Fruit fly (Drosophila melanogaster) whole organism, embryonic: ENCODE measurements around the gene SdicC.
A peak's percentile ranks its signal among the peaks of the same experiment; 100 is the strongest.

ENCODE experiments used
- Bdp1 ChIP-seq: fragments of 200-800 bp; sonication (Bioruptor generic); optimal IDR thresholded peaks from 3 replicates; lab custom pipeline; 2016; ENCODE audit warnings: missing biosample characterization, missing genetic modification characterization
- CG10209 ChIP-seq: fragments of 200-800 bp; sonication (Bioruptor generic); optimal IDR thresholded peaks from 3 replicates; lab custom pipeline; 2017; ENCODE audit warnings: missing biosample characterization, mild to moderate bottlenecking, missing genetic modification characterization, missing genetic modification reagents
- CG10462 ChIP-seq: fragments of 200-800 bp; sonication (Bioruptor generic); optimal IDR thresholded peaks from 2 replicates; lab custom pipeline; 2016; ENCODE audit warnings: missing biosample characterization, missing genetic modification characterization
- CG11723 ChIP-seq: fragments of 200-800 bp; sonication (Bioruptor generic); optimal IDR thresholded peaks from 2 replicates; lab custom pipeline; 2017; ENCODE audit warnings: missing biosample characterization, mild to moderate bottlenecking, missing genetic modification characterization
- CG12104 ChIP-seq: fragments of 200-800 bp; sonication (Bioruptor generic); optimal IDR thresholded peaks from 3 replicates; lab custom pipeline; 2016; ENCODE audit warnings: missing biosample characterization, missing genetic modification characterization
- CG12744 ChIP-seq: fragments of 200-800 bp; sonication (Bioruptor generic); optimal IDR thresholded peaks from 2 replicates; lab custom pipeline; 2016; ENCODE audit warnings: missing biosample characterization, missing genetic modification characterization
- CG13123 ChIP-seq: fragments of 200-800 bp; sonication (Bioruptor generic); optimal IDR thresholded peaks from 2 replicates; lab custom pipeline; 2016; ENCODE audit warnings: missing biosample characterization, missing genetic modification characterization
- CG13287 ChIP-seq: fragments of 200-800 bp; sonication (Bioruptor generic); IDR thresholded peaks from 2 replicates; pipeline ENCODE4 v1.3.6; 2022; ENCODE audit warnings: missing biosample characterization, missing genetic modification characterization; ENCODE audit not compliant: partially characterized antibody
- CG16815 ChIP-seq: fragments of 200-800 bp; sonication (Bioruptor generic); optimal IDR thresholded peaks from 3 replicates; lab custom pipeline; 2017; ENCODE audit warnings: missing biosample characterization, mild to moderate bottlenecking, missing genetic modification characterization
- CG16863 ChIP-seq: fragments of 200-800 bp; sonication (Bioruptor generic); optimal IDR thresholded peaks from 3 replicates; lab custom pipeline; 2016; ENCODE audit warnings: missing biosample characterization, missing genetic modification characterization
- CG17359 ChIP-seq: fragments of 200-800 bp; sonication (Bioruptor generic); optimal IDR thresholded peaks from 3 replicates; lab custom pipeline; 2018; ENCODE audit warnings: missing biosample characterization, mild to moderate bottlenecking, missing genetic modification characterization, moderate library complexity
- CG2199 ChIP-seq: fragments of 200-800 bp; sonication (Bioruptor generic); IDR thresholded peaks from 3 replicates; pipeline ENCODE4 v1.3.6; 2022; ENCODE audit warnings: missing biosample characterization, missing genetic modification characterization
- CG2712 ChIP-seq: fragments of 200-800 bp; optimal IDR thresholded peaks from 3 replicates; lab custom pipeline; 2019; ENCODE audit warnings: missing biosample characterization, mild to moderate bottlenecking, missing genetic modification characterization, moderate library complexity
- CG33213 ChIP-seq: fragments of 200-800 bp; sonication (Bioruptor generic); optimal IDR thresholded peaks from 3 replicates; lab custom pipeline; 2016; ENCODE audit warnings: missing biosample characterization, missing genetic modification characterization
- CG3995 ChIP-seq: fragments of 200-800 bp; sonication (Bioruptor generic); optimal IDR thresholded peaks from 3 replicates; lab custom pipeline; 2016; ENCODE audit warnings: missing biosample characterization, missing genetic modification characterization
- CG42726 ChIP-seq: fragments of 200-800 bp; sonication (Bioruptor generic); IDR thresholded peaks from 2 replicates; pipeline ENCODE4 v1.3.6; 2022; ENCODE audit warnings: missing biosample characterization, missing genetic modification characterization; ENCODE audit not compliant: partially characterized antibody
- CG6689 ChIP-seq: fragments of 200-800 bp; sonication (Bioruptor generic); IDR thresholded peaks from 2 replicates; pipeline ENCODE4 v1.3.6; 2022; ENCODE audit warnings: missing biosample characterization, missing genetic modification characterization
- CG8765 ChIP-seq: fragments of 200-800 bp; sonication (Bioruptor generic); IDR thresholded peaks from 2 replicates; pipeline ENCODE4 v1.3.6; 2022; ENCODE audit warnings: missing biosample characterization, missing genetic modification characterization
- CG8924 ChIP-seq: fragments of 200-800 bp; optimal IDR thresholded peaks from 3 replicates; lab custom pipeline; 2019; ENCODE audit warnings: missing biosample characterization, mild to moderate bottlenecking, missing genetic modification characterization, moderate library complexity
- CG9797 ChIP-seq: fragments of 200-800 bp; sonication (Bioruptor generic); optimal IDR thresholded peaks from 3 replicates; lab custom pipeline; 2018; ENCODE audit warnings: missing biosample characterization, mild to moderate bottlenecking, missing genetic modification characterization
- D ChIP-seq, 2 experiments: fragments of 200-800 bp in 1 of 2; fragments of >200 bp in 1 of 2; sonication (Bioruptor generic) in 1 of 2; optimal IDR thresholded peaks; 2 replicates in 1 of 2; 3 replicates in 1 of 2; lab custom pipeline; 2017; ENCODE audit warnings: mild to moderate bottlenecking in 1 of 2, missing biosample characterization in 1 of 2, missing genetic modification characterization in 1 of 2, missing genetic modification reagents in 1 of 2
- Ets65A ChIP-seq: fragments of 200-800 bp; sonication (Bioruptor generic); peaks from one replicate; lab custom pipeline; 2016; ENCODE audit warnings: missing biosample characterization, missing genetic modification characterization
- Hmx ChIP-seq: fragments of 200-800 bp; sonication (Bioruptor generic); optimal IDR thresholded peaks from 2 replicates; lab custom pipeline; 2016; ENCODE audit warnings: missing biosample characterization, missing genetic modification characterization
- MTF-1 ChIP-seq: fragments of 200-800 bp; sonication (Bioruptor generic); optimal IDR thresholded peaks from 2 replicates; lab custom pipeline; 2018; ENCODE audit warnings: missing biosample characterization, mild to moderate bottlenecking, missing genetic modification characterization, borderline replicate concordance
- Nf-YC ChIP-seq: fragments of 200-800 bp; optimal IDR thresholded peaks from 3 replicates; lab custom pipeline; 2019; ENCODE audit warnings: missing biosample characterization, mild to moderate bottlenecking, missing genetic modification characterization, moderate library complexity
- Oli ChIP-seq: fragments of 200-800 bp; sonication (Bioruptor generic); optimal IDR thresholded peaks from 2 replicates; lab custom pipeline; 2018; ENCODE audit warnings: missing biosample characterization, mild to moderate bottlenecking, missing genetic modification characterization, moderate library complexity
- Opbp ChIP-seq: fragments of 200-800 bp; sonication (Bioruptor generic); IDR thresholded peaks from 3 replicates; pipeline ENCODE4 v1.3.6; 2022; ENCODE audit warnings: missing biosample characterization, missing genetic modification characterization; ENCODE audit not compliant: partially characterized antibody
- Six4 ChIP-seq: fragments of 200-800 bp; sonication (Bioruptor generic); optimal IDR thresholded peaks from 2 replicates; lab custom pipeline; 2016; ENCODE audit warnings: missing biosample characterization, missing genetic modification characterization
- Xrp1 ChIP-seq: fragments of 200-800 bp; sonication (Bioruptor generic); IDR thresholded peaks from 2 replicates; pipeline ENCODE4 v1.3.6; 2022; ENCODE audit warnings: missing biosample characterization, missing genetic modification characterization
- bab2 ChIP-seq: fragments of 200-800 bp; sonication (Bioruptor generic); optimal IDR thresholded peaks from 2 replicates; lab custom pipeline; 2016; ENCODE audit warnings: missing biosample characterization, missing genetic modification characterization
- bigmax ChIP-seq: fragments of 200-800 bp; sonication (Bioruptor generic); optimal IDR thresholded peaks from 2 replicates; lab custom pipeline; 2018; ENCODE audit warnings: missing biosample characterization, mild to moderate bottlenecking, missing genetic modification characterization
- croc ChIP-seq: fragments of 200-800 bp; sonication (Bioruptor generic); conservative IDR thresholded peaks from 3 replicates; pipeline ENCODE4 v1.3.6; 2022; ENCODE audit warnings: missing biosample characterization, missing genetic modification characterization
- dimm ChIP-seq: fragments of 200-800 bp; sonication (Bioruptor generic); IDR thresholded peaks from 2 replicates; pipeline ENCODE4 v1.3.6; 2022; ENCODE audit warnings: missing biosample characterization, missing genetic modification characterization
- disco-r ChIP-seq: fragments of 200-800 bp; sonication (Bioruptor generic); optimal IDR thresholded peaks from 2 replicates; lab custom pipeline; 2016; ENCODE audit warnings: missing biosample characterization, missing genetic modification characterization
- ems ChIP-seq: fragments of 200-800 bp; sonication (Bioruptor generic); optimal IDR thresholded peaks from 3 replicates; lab custom pipeline; 2016; ENCODE audit warnings: missing biosample characterization, missing genetic modification characterization
- fd64A ChIP-seq: fragments of 200-800 bp; sonication (Bioruptor generic); optimal IDR thresholded peaks from 3 replicates; lab custom pipeline; 2018; ENCODE audit warnings: missing biosample characterization, mild to moderate bottlenecking, missing genetic modification characterization
- fu2 ChIP-seq: fragments of 200-800 bp; sonication (Bioruptor generic); optimal IDR thresholded peaks from 2 replicates; lab custom pipeline; 2016; ENCODE audit warnings: missing biosample characterization, missing genetic modification characterization
- gfzf ChIP-seq: fragments of 200-800 bp; sonication (Bioruptor generic); optimal IDR thresholded peaks from 2 replicates; lab custom pipeline; 2016; ENCODE audit warnings: missing biosample characterization, mild to moderate bottlenecking, missing genetic modification characterization, moderate library complexity
- grn ChIP-seq: fragments of 200-800 bp; sonication (Bioruptor generic); optimal IDR thresholded peaks from 3 replicates; lab custom pipeline; 2017; ENCODE audit warnings: missing biosample characterization, missing genetic modification characterization
- hbn ChIP-seq: fragments of 200-800 bp; sonication (Bioruptor generic); IDR thresholded peaks from 2 replicates; pipeline ENCODE4 v1.3.6; 2022; ENCODE audit warnings: missing biosample characterization, missing genetic modification characterization; ENCODE audit not compliant: partially characterized antibody
- klu ChIP-seq: fragments of 200-800 bp; sonication (Bioruptor generic); IDR thresholded peaks from 2 replicates; pipeline ENCODE4 v1.3.6; 2022; ENCODE audit warnings: missing biosample characterization, missing genetic modification characterization
- org-1 ChIP-seq: fragments of 200-800 bp; sonication (Bioruptor generic); optimal IDR thresholded peaks from 2 replicates; lab custom pipeline; 2017; ENCODE audit warnings: missing biosample characterization, missing genetic modification characterization
- otp ChIP-seq: fragments of 200-800 bp; sonication (Bioruptor generic); IDR thresholded peaks from 3 replicates; pipeline ENCODE4, ENCODE4 v1.3.6; 2022; ENCODE audit warnings: missing biosample characterization, missing genetic modification characterization
- pb ChIP-seq: fragments of 200-800 bp; sonication (Bioruptor generic); optimal IDR thresholded peaks from 3 replicates; lab custom pipeline; 2016; ENCODE audit warnings: missing biosample characterization, missing genetic modification characterization
- pfk ChIP-seq: fragments of 200-800 bp; sonication (Bioruptor generic); optimal IDR thresholded peaks from 2 replicates; lab custom pipeline; 2018; ENCODE audit warnings: missing biosample characterization, mild to moderate bottlenecking, missing genetic modification characterization, moderate library complexity
- pho ChIP-seq: fragments of 200-800 bp; sonication (Bioruptor generic); optimal IDR thresholded peaks from 2 replicates; lab custom pipeline; 2016; ENCODE audit warnings: missing biosample characterization, missing genetic modification characterization
- seq ChIP-seq: fragments of 200-800 bp; sonication (Bioruptor generic); IDR thresholded peaks from 2 replicates; pipeline ENCODE4 v1.3.6; 2022; ENCODE audit warnings: missing biosample characterization, missing genetic modification characterization
- slp2 ChIP-seq: fragments of 200-800 bp; sonication (Bioruptor generic); optimal IDR thresholded peaks from 2 replicates; lab custom pipeline; 2016; ENCODE audit warnings: missing biosample characterization, missing genetic modification characterization
- ssp ChIP-seq: fragments of 200-800 bp; sonication (Bioruptor generic); IDR thresholded peaks from 2 replicates; pipeline ENCODE4 v1.3.6; 2022; ENCODE audit warnings: missing biosample characterization, missing genetic modification characterization
- stwl ChIP-seq: fragments of 200-800 bp; sonication (Bioruptor generic); optimal IDR thresholded peaks from 3 replicates; lab custom pipeline; 2018; ENCODE audit warnings: missing biosample characterization, mild to moderate bottlenecking, missing genetic modification characterization, moderate library complexity
- tx ChIP-seq: fragments of 200-800 bp; sonication (Bioruptor generic); optimal IDR thresholded peaks from 2 replicates; lab custom pipeline; 2016; ENCODE audit warnings: missing biosample characterization, missing genetic modification characterization

Gene SdicC

DNA sequence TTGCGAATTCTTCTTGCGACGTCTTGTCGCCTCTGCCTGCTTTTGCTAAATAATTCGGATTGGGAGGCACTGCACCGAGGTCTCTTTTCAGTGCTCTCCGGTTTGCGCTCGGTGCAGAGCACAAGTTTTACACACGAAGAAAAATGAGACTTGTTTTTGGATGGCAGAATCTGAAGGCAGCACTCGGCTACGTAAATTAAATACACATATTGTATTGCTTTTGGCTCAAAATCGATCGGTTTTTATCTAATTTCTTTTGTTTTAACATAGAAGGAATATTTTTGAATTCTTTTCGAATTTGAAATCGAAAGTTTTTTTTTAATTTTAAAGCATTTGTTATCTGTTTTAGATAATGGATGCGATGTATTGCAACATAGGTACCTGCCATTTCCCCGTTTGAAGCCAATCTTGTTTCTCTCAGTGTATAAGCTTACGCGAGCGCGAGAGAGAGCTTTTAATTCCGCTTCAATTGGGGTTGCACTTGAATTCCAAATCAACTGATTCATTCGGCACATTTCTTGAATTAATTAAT is 43.5 kb downstream of the SdicC start, which contains the start of gene AnxB10 (continued):
- TF ChIP-seq bab2 (GFP tag; lab: Kevin White, UChicago) (peak; percentile 31), tx (GFP tag; lab: Kevin White, UChicago) (no peak), CG8924 (tag; lab: Kevin White, UChicago) (peak; percentile 49), Bdp1 (GFP tag; lab: Kevin White, UChicago) (peak; percentile 1), fd64A (GFP tag; lab: Kevin White, UChicago) (no peak), CG42726 (GFP tag; lab: Robert Waterston, UW) (no peak), CG2199 (GFP tag; lab: Robert Waterston, UW) (no peak), CG16815 (GFP tag; lab: Kevin White, UChicago) (no peak), klu (GFP tag; lab: Robert Waterston, UW) (no peak), CG11723 (peak; percentile 26), dimm (GFP tag; lab: Robert Waterston, UW) (no peak), grn (GFP tag; lab: Kevin White, UChicago) (no peak), seq (GFP tag; lab: Robert Waterston, UW) (0 out of 2 replicates have a peak, but pooled peaks have one; percentile 48), Opbp (GFP tag; lab: Robert Waterston, UW) (no peak), hbn (GFP tag; lab: Robert Waterston, UW) (no peak), CG8765 (no peak), stwl (tag; lab: Kevin White, UChicago) (no peak), CG6689 (GFP tag; lab: Robert Waterston, UW) (peak; percentile 75), CG12744 (no peak), CG10462 (no peak), CG9797 (GFP tag; lab: Kevin White, UChicago) (no peak), ems (peak; percentile 47), croc (peak; percentile 26; the same call in 1 of the 3 replicates), MTF-1 (GFP tag; lab: Kevin White, UChicago) (no peak), otp (GFP tag; lab: Robert Waterston, UW) (no peak), D (optimal IDR thresholded peaks at IDR 0.05; lab: Kevin White, UChicago) (no peak), D (GFP tag; optimal IDR thresholded peaks at IDR 0.05; lab: Kevin White, UChicago) (peak; percentile 49), Nf-YC (tag; lab: Kevin White, UChicago) (peak; percentile 39), CG12104 (GFP tag; lab: Kevin White, UChicago) (peak; percentile 42), ssp (GFP tag; lab: Robert Waterston, UW) (peak; percentile 53), fu2 (no peak), Six4 (GFP tag; lab: Kevin White, UChicago) (peak; percentile 61), pfk (GFP tag; lab: Kevin White, UChicago) (no peak), Ets65A (GFP tag; lab: Kevin White, UChicago) (peak; percentile 90), CG13287 (GFP tag; lab: Robert Waterston, UW) (no peak), CG16863 (GFP tag; lab: Kevin White, UChicago) (peak; percentile 52), disco-r (no peak), CG2712 (peak; percentile 61), Hmx (no peak), CG17359 (tag; lab: Kevin White, UChicago) (peak; percentile 57), CG13123 (GFP tag; lab: Kevin White, UChicago) (no peak), bigmax (GFP tag; lab: Kevin White, UChicago) (no peak), CG33213 (GFP tag; lab: Kevin White, UChicago) (no peak), Xrp1 (GFP tag; lab: Robert Waterston, UW) (peak; percentile 57; the same call in 1 of the 2 replicates), slp2 (GFP tag; lab: Kevin White, UChicago) (peak; percentile 58), gfzf (no peak), Oli (tag; lab: Kevin White, UChicago) (peak; percentile 69), org-1 (GFP tag; lab: Kevin White, UChicago) (peak; percentile 17), CG3995 (GFP tag; lab: Kevin White, UChicago) (peak; percentile 13), pb (GFP tag; lab: Kevin White, UChicago) (peak; percentile 33), pho (GFP tag; lab: Kevin White, UChicago) (no peak), CG10209 (GFP tag; lab: Kevin White, UChicago) (peak; percentile 53)
